Worm (Caenorhabditis elegans): Measurements from ENCODE around the gene C25H3.15.

The C25H3.15 gene

ce11 chrII:5649236-5650004 is 15.7 kb upstream of the C25H3.15 start, which contains the start of the genes sam-4, F59E12.17 and zyg-1:
Gene sam-4 (minus strand): TSS chrII:5649286.
Gene F59E12.17 (minus strand): TSS chrII:5649470.
Gene zyg-1 (plus strand): TSS chrII:5649748.
- TF ChIP-seq nhr-129 (tag; optimal IDR thresholded peaks at IDR 0.05) (peak; percentile 78), unc-55 (GFP tag; optimal IDR thresholded peaks at IDR 0.05) (peak; percentile 93), snpc-4 (tag; optimal IDR thresholded peaks at IDR 0.05) (peak; percentile 20), nhr-11 (tag; optimal IDR thresholded peaks at IDR 0.05) (no peak), ZK546.5 (tag; optimal IDR thresholded peaks at IDR 0.05) (no peak), nhr-237 (tag; optimal IDR thresholded peaks at IDR 0.05) (no peak), unc-39 (tag; optimal IDR thresholded peaks at IDR 0.05) (no peak), ceh-16 (tag; optimal IDR thresholded peaks at IDR 0.05) (no peak), F13H6.1 (tag; optimal IDR thresholded peaks at IDR 0.05) (peak; percentile 20), crh-2 (tag; optimal IDR thresholded peaks at IDR 0.05) (peak; percentile 56), lsy-2 (tag; optimal IDR thresholded peaks at IDR 0.05) (peak in 1 of 2 experiments; percentile 81), mbf-1 (tag; optimal IDR thresholded peaks at IDR 0.05) (no peak), sma-3 (GFP tag; optimal IDR thresholded peaks at IDR 0.05) (peak; percentile 42), fos-1 (tag; optimal IDR thresholded peaks at IDR 0.05) (peak; percentile 41), ama-1 (optimal IDR thresholded peaks at IDR 0.05) (no peak), C34F6.9 (tag; optimal IDR thresholded peaks at IDR 0.05) (peak; percentile 84), unc-62 (GFP tag; optimal IDR thresholded peaks at IDR 0.05) (no peak), gmeb-1 (tag; optimal IDR thresholded peaks at IDR 0.05) (peak; percentile 53)

ce11 chrII:5651426-5651825 is 13.7 kb upstream of the C25H3.15 start:
- no peak for TF ChIP-seq aly-2 (tag; optimal IDR thresholded peaks at IDR 0.05)

- no peak for TF ChIP-seq mbf-1 (tag; optimal IDR thresholded peaks at IDR 0.05)
- TF ChIP-seq ceh-82 (tag; optimal IDR thresholded peaks at IDR 0.05), result no peak
- no peak for TF ChIP-seq nhr-11 (tag; optimal IDR thresholded peaks at IDR 0.05)
Observed at ce11 chrII:5652334-5652733, 12.8 kb upstream of the C25H3.15 start, which contains the start of gene bli-2. Gene bli-2 (minus strand): TSS chrII:5652434.

- TF ChIP-seq mab-5 (tag; optimal IDR thresholded peaks at IDR 0.05), result no peak
Observed at ce11 chrII:5654215-5654614, 10.9 kb upstream of the C25H3.15 start, which contains the start of gene F59E12.1. Gene F59E12.1 (plus strand): TSS chrII:5654515.

- TF ChIP-seq sma-3 (GFP tag; optimal IDR thresholded peaks at IDR 0.05) (no peak), alr-1 (tag; optimal IDR thresholded peaks at IDR 0.05) (no peak), Y55F3AM.14 (GFP tag; optimal IDR thresholded peaks at IDR 0.05) (no peak), nhr-237 (tag; optimal IDR thresholded peaks at IDR 0.05) (no peak), lin-13 (GFP tag; optimal IDR thresholded peaks at IDR 0.05) (no peak), mbf-1 (tag; optimal IDR thresholded peaks at IDR 0.05) (no peak), mdl-1 (tag; optimal IDR thresholded peaks at IDR 0.05) (no peak), nhr-21 (tag; optimal IDR thresholded peaks at IDR 0.05) (no peak), nhr-10 (tag; optimal IDR thresholded peaks at IDR 0.05) (no peak), sem-4 (tag; optimal IDR thresholded peaks at IDR 0.05) (no peak), unc-62 (GFP tag; optimal IDR thresholded peaks at IDR 0.05) (no peak)
Observed at ce11 chrII:5659675-5660074, 5.5 kb upstream of the C25H3.15 start, which contains the start of gene fut-3. Gene fut-3 (minus strand): TSS chrII:5659775.

ce11 chrII:5660155-5660554 is 5.0 kb upstream of the C25H3.15 start:
- TF ChIP-seq C34F6.9 (tag; optimal IDR thresholded peaks at IDR 0.05) (no peak), lin-13 (GFP tag; optimal IDR thresholded peaks at IDR 0.05) (no peak)

Measured in whole organism, L2 larva.